Worm (Caenorhabditis elegans) whole organism, L4 larva: ENCODE data around the gene F59F5.7.

Source experiments
- F37D6.2 ChIP-seq: sonication (generic microtip); optimal IDR thresholded peaks from 2 replicates; lab custom pipeline; 2016; ENCODE audit warnings: mild to moderate bottlenecking, missing genetic modification characterization, missing compliant biosample characterization
- F44E2.7 ChIP-seq: fragments of 200-800 bp; sonication (Bioruptor generic); IDR thresholded peaks from 2 replicates; pipeline ENCODE4 v2.1.2; 2022; ENCODE audit warnings: missing genetic modification characterization, missing compliant biosample characterization
- F49E8.2 ChIP-seq: sonication (generic microtip); optimal IDR thresholded peaks from 2 replicates; lab custom pipeline; 2016; ENCODE audit warnings: missing compliant biosample characterization, mild to moderate bottlenecking, missing genetic modification characterization, borderline replicate concordance
- aha-1 ChIP-seq: fragments of 150-350 bp; peaks from one replicate; lab custom pipeline; 2014; ENCODE audit warnings: missing biosample characterization, missing genetic modification characterization
- aly-2 ChIP-seq: sonication (generic microtip); optimal IDR thresholded peaks from 2 replicates; lab custom pipeline; 2018; ENCODE audit warnings: missing biosample characterization, missing genetic modification characterization
- arid-1 ChIP-seq: fragments of 200-800 bp; sonication (Bioruptor generic); conservative IDR thresholded peaks from 2 replicates; pipeline ENCODE4 v1.3.6; 2022; ENCODE audit warnings: missing genetic modification reagents, missing genetic modification characterization, missing compliant biosample characterization
- ces-1 ChIP-seq: fragments of 150-350 bp; sonication (generic microtip); optimal IDR thresholded peaks from 4 replicates; lab custom pipeline; 2014; ENCODE audit warnings: missing biosample characterization, missing genetic modification reagents, missing genetic modification characterization
- cey-2 ChIP-seq: sonication (generic microtip); optimal IDR thresholded peaks from 3 replicates; lab custom pipeline; 2017; ENCODE audit warnings: missing genetic modification characterization, mild to moderate bottlenecking, missing compliant biosample characterization, antibody characterized with exemption, borderline replicate concordance; ENCODE audit not compliant: insufficient read depth
- ctbp-1 ChIP-seq: fragments of 200-800 bp; sonication (Bioruptor generic); IDR thresholded peaks from 2 replicates; pipeline ENCODE4 v1.3.6; 2022; ENCODE audit warnings: missing genetic modification reagents, missing genetic modification characterization, missing compliant biosample characterization
- daf-19 ChIP-seq: fragments of 200-800 bp; sonication (Bioruptor generic); conservative IDR thresholded peaks from 2 replicates; pipeline ENCODE4 v1.3.6; 2022; ENCODE audit warnings: missing genetic modification characterization, missing compliant biosample characterization
- fkh-10 ChIP-seq: fragments of 150-350 bp; optimal IDR thresholded peaks from 2 replicates; lab custom pipeline; 2014; ENCODE audit warnings: missing biosample characterization, missing genetic modification reagents, missing genetic modification characterization
- hlh-30 ChIP-seq: sonication (generic microtip); optimal IDR thresholded peaks from 2 replicates; lab custom pipeline; 2017; ENCODE audit warnings: antibody characterized with exemption, mild to moderate bottlenecking, missing genetic modification characterization, missing compliant biosample characterization; ENCODE audit not compliant: insufficient read depth
- hmg-1.1 ChIP-seq: fragments of 200-800 bp; sonication (Bioruptor generic); IDR thresholded peaks from 2 replicates; pipeline ENCODE4 v1.3.6; 2022; ENCODE audit warnings: missing genetic modification reagents, missing genetic modification characterization, missing compliant biosample characterization
- lin-1 ChIP-seq: fragments of 200-800 bp; sonication (Bioruptor generic); IDR thresholded peaks from 2 replicates; pipeline ENCODE4 v1.3.6; 2022; ENCODE audit warnings: missing genetic modification reagents, missing genetic modification characterization, missing compliant biosample characterization
- madf-9 ChIP-seq: fragments of 200-800 bp; sonication (Bioruptor generic); conservative IDR thresholded peaks from 2 replicates; pipeline ENCODE4 v1.3.6; 2022; ENCODE audit warnings: missing genetic modification reagents, missing genetic modification characterization, missing compliant biosample characterization
- mdl-1 ChIP-seq, 2 experiments: fragments of 150-350 bp in 1 of 2; sonication (generic microtip) in 1 of 2; optimal IDR thresholded peaks; 2 replicates each; lab custom pipeline; 2014 to 2017; ENCODE audit warnings: missing biosample characterization in 2 of 2, missing genetic modification characterization in 2 of 2
- nhr-102 ChIP-seq: sonication (generic microtip); optimal IDR thresholded peaks from 2 replicates; lab custom pipeline; 2016; ENCODE audit warnings: mild to moderate bottlenecking, missing genetic modification characterization, moderate library complexity, missing compliant biosample characterization
- nhr-25 ChIP-seq: sonication (generic microtip); optimal IDR thresholded peaks from 2 replicates; lab custom pipeline; 2017; ENCODE audit warnings: missing genetic modification characterization, mild to moderate bottlenecking, missing compliant biosample characterization, antibody characterized with exemption, moderate library complexity, borderline replicate concordance; ENCODE audit not compliant: insufficient read depth
- nhr-28 ChIP-seq: fragments of 150-350 bp; optimal IDR thresholded peaks from 2 replicates; lab custom pipeline; 2014; ENCODE audit warnings: missing biosample characterization, missing genetic modification characterization
- nhr-41 ChIP-seq: fragments of 200-800 bp; sonication (Bioruptor generic); IDR thresholded peaks from 2 replicates; pipeline ENCODE4 v1.3.6; 2022; ENCODE audit warnings: missing genetic modification reagents, missing genetic modification characterization, missing compliant biosample characterization
- nhr-6 ChIP-seq: fragments of 150-350 bp; optimal IDR thresholded peaks from 2 replicates; lab custom pipeline; 2014; ENCODE audit warnings: missing biosample characterization, missing genetic modification characterization
- pha-4 ChIP-seq, 2 experiments: fragments of 150-350 bp in 1 of 2; fragments of 200-800 bp in 1 of 2; sonication (Bioruptor generic) in 1 of 2; IDR thresholded peaks in 1 of 2; optimal IDR thresholded peaks in 1 of 2; 2 replicates each; pipeline versions ENCODE4 v1.3.6 to Lab custom; 2014 to 2022; ENCODE audit warnings: missing genetic modification characterization in 2 of 2, missing genetic modification reagents in 2 of 2, missing biosample characterization in 1 of 2, missing compliant biosample characterization in 1 of 2
- php-3 ChIP-seq: fragments of 200-800 bp; sonication (Bioruptor generic); IDR thresholded peaks from 2 replicates; pipeline ENCODE4 v1.3.6; 2022; ENCODE audit warnings: missing genetic modification reagents, missing genetic modification characterization, missing compliant biosample characterization
- rbr-2 ChIP-seq: sonication (generic microtip); optimal IDR thresholded peaks from 2 replicates; lab custom pipeline; 2016; ENCODE audit warnings: missing genotype, missing genetic modification characterization, missing compliant biosample characterization
- saeg-2 ChIP-seq: fragments of 200-800 bp; sonication (Bioruptor generic); IDR thresholded peaks from 2 replicates; pipeline ENCODE4 v1.3.6; 2022; ENCODE audit warnings: missing genetic modification reagents, missing genetic modification characterization, missing compliant biosample characterization
- snpc-4 ChIP-seq: fragments of 150-350 bp; optimal IDR thresholded peaks from 2 replicates; lab custom pipeline; 2014; ENCODE audit warnings: missing biosample characterization, missing genetic modification characterization
- tag-97 ChIP-seq: fragments of 200-800 bp; sonication (Bioruptor generic); IDR thresholded peaks from 2 replicates; pipeline ENCODE4 v1.3.6; 2022; ENCODE audit warnings: missing genetic modification characterization, missing compliant biosample characterization
- tra-1 ChIP-seq: fragments of 200-800 bp; sonication (Bioruptor generic); IDR thresholded peaks from 2 replicates; pipeline ENCODE4 v1.3.6; 2022; ENCODE audit warnings: missing genetic modification reagents, missing genetic modification characterization, missing compliant biosample characterization
- unc-62 ChIP-seq, 3 experiments: fragments of 150-350 bp in 1 of 3; sonication (generic microtip); optimal IDR thresholded peaks in 2 of 3; peaks in 1 of 3; 1 replicate in 1 of 3; 2 replicates in 2 of 3; lab custom pipeline; 2014 to 2017; ENCODE audit warnings: missing biosample characterization in 3 of 3, missing genetic modification characterization in 3 of 3, missing genetic modification reagents in 3 of 3, missing genotype in 1 of 3
- zfp-2 ChIP-seq: sonication (generic microtip); optimal IDR thresholded peaks from 2 replicates; lab custom pipeline; 2016; ENCODE audit warnings: mild to moderate bottlenecking, missing genetic modification characterization, missing compliant biosample characterization
- zip-2 ChIP-seq: fragments of 150-350 bp; optimal IDR thresholded peaks from 2 replicates; lab custom pipeline; 2014; ENCODE audit warnings: missing biosample characterization, missing genetic modification characterization
- ztf-11 ChIP-seq: fragments of 150-350 bp; optimal IDR thresholded peaks from 2 replicates; lab custom pipeline; 2014; ENCODE audit warnings: missing biosample characterization, missing genetic modification characterization

F59F5.7 gene

DNA sequence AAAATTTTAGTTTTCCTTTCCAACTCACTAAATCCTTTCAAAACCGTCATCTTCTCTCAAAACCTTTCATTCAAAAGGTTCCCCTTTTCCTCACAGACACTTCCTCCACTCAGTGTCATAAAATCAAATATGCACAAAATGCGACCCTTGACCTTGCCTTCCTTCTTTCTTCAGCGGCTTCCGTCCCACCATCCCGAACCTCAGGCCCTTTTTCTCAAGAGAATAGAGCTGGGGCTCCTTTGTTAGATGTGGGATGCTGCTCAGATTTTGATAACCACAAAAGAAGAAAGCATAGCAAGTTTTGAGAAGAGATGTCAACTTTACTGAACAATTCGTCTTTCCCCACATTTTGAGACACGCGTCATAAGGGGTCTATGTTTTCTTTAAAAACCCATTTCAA lies 31.5 kb downstream of the F59F5.7 start:
- TF ChIP-seq mdl-1 (tag; optimal IDR thresholded peaks at IDR 0.05; lab: Kevin White, UChicago): no peak
- no peak for TF ChIP-seq snpc-4 (tag; lab: Kevin White, UChicago)
- TF ChIP-seq, all 104 proteins: peak for 0

DNA sequence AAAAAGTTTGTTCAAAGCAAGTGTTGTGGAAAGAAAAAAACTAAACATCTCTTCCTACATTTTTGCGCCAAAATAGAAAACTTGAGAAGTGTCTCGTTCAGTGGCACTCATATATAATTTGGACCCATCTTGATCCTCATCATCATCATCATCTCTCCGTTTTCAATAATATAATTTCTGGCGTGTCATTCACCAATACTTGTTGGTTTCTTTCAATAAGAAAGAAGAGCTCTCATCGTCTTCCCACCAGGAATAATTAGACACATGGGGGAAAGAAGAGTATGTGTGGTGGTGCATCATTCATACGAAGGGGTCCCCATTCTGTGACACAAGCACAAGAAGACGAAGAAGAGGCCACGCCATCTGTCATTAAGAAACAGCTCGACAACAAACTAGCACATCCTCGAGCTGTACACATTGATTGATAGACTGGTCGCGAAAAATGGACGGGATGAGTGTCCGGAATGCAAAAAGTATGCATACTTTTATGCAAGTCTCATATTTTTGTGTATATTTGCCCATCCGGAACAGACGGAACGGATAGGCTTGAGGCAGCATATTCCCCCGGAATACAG lies 32.0 kb downstream of the F59F5.7 start:
- no peak for TF ChIP-seq pha-4 (GFP tag; IDR thresholded peaks at IDR 0.05; lab: Robert Waterston, UW)
- TF ChIP-seq pha-4 (tag; optimal IDR thresholded peaks at IDR 0.05; lab: Kevin White, UChicago): no peak
- no peak for TF ChIP-seq nhr-28 (tag; lab: Kevin White, UChicago)
- no peak for TF ChIP-seq nhr-41 (GFP tag; lab: Robert Waterston, UW)
- TF ChIP-seq nhr-102 (tag; lab: Kevin White, UChicago): no peak
- TF ChIP-seq ztf-11: no peak
- peak in 1 of 2 experiments; percentile 41 for TF ChIP-seq unc-62 (GFP tag; optimal IDR thresholded peaks at IDR 0.05 in 1 of 2; lab: Kevin White, UChicago)
- no peak for TF ChIP-seq unc-62 (tag; optimal IDR thresholded peaks at IDR 0.05; lab: Kevin White, UChicago)
- TF ChIP-seq php-3 (GFP tag; lab: Robert Waterston, UW): 0 out of 2 replicates have a peak, but pooled peaks have one; percentile 26
- no peak for TF ChIP-seq nhr-6
- TF ChIP-seq, all 104 proteins: peak for 2

DNA sequence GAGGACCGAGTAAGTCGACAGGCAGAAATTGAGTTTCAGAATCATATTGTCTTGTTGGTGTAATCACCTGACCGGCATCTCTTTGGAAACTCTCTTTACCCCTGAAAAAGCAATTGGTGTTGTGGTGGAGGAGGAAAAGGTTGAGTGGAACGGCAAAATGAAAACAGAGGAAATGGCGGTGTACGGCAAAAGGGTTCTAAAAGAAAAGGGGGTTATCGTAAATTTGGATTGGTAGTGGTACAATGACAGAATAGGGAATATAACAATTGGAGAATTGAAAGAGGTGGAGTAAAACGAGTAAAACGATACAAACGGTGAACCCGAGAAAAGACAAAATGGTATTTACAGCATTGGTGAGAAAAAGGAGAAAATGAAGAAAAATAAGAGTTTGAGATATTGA lies 33.9 kb downstream of the F59F5.7 start, which contains the start of gene sdn-1:
Gene sdn-1 (minus strand): TSS at position 101 of the 400 bp plus-strand sequence.
- no peak for TF ChIP-seq F44E2.7 (GFP tag; lab: Robert Waterston, UW)
- no peak for TF ChIP-seq aly-2 (tag; lab: Kevin White, UChicago)
- TF ChIP-seq aha-1 (tag; lab: Kevin White, UChicago): peak; percentile 38

DNA sequence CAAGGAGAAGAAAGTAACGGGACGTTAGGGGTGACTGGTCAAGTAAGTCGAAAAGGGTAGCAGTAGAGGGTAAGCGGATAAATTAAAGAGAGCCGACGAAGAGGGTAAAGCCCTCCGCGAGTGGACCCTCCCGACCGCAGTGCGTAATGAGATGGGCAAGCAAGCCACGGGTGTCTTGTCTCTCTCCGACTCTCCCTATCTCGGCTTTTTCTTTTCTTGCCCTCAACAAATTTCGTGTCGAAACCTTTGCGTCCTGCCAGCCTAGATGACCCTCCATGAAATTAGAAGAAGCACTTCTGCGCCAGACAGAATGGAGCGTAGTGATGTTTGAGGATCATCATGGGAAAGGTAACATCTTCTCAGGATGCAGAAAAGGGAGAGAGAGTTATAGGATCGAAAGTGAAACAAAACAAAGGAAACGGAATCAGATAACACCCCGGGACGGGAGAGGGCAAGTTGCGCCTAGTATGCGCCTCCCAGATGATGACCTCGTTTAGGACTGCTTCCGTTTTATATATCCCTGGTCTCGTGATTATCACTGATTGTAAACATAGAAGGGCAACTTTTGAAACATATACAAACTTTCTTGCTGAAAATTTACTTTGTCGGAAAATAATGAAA lies 34.6 kb downstream of the F59F5.7 start:
- TF ChIP-seq tag-97 (GFP tag; lab: Robert Waterston, UW): 0 out of 2 replicates have a peak, but pooled peaks have one; percentile 48
- TF ChIP-seq daf-19 (GFP tag; lab: Robert Waterston, UW): no peak
- no peak for TF ChIP-seq saeg-2 (GFP tag; lab: Robert Waterston, UW)
- TF ChIP-seq fkh-10: peak; percentile 3
- TF ChIP-seq unc-62 (GFP tag; optimal IDR thresholded peaks at IDR 0.05 in 1 of 2; lab: Kevin White, UChicago): peak in 1 of 2 experiments; percentile 81
- TF ChIP-seq unc-62 (tag; optimal IDR thresholded peaks at IDR 0.05; lab: Kevin White, UChicago): no peak
- peak; percentile 93 for TF ChIP-seq aha-1 (tag; lab: Kevin White, UChicago)
- no peak for TF ChIP-seq F49E8.2 (tag; lab: Kevin White, UChicago)
- peak; percentile 44 for TF ChIP-seq hlh-30

DNA sequence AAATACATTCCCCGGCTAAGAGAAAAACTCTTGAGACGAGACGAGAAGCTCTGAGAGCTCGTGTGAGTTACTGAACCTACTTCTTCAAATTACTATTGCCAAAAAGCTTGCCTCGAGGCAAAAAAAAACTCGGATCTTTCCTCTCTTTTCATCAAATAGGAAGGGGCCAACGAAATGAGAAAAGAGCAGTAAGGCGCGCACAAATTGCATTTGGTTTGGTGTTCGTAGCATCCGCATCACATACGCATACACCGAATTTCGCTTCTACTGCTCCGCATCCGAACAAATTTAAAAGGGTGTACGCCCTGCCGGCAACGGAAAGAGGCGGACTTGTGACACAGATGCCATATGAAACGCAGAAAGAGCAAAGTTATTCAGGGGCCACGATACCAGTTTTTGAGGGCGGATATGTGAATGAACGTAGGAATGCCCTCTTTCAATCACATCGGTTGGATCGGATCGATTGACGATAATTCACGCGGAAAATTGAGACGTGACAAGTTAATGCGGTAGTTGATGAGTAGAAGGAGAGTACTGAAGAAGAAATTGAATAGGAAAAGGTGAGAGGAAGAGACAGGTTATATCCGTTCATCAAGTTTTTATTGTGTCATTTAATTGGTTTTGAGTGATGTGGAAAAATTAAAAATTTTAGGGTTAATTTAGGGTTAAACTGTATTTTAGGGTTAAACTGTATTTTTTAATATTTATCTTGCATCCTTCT lies 35.6 kb downstream of the F59F5.7 start:
- TF ChIP-seq lin-1 (no peak), nhr-25 (tag; lab: Kevin White, UChicago) (no peak), cey-2 (no peak), unc-62 (GFP tag; optimal IDR thresholded peaks at IDR 0.05 in 1 of 2; lab: Kevin White, UChicago) (peak in 1 of 2 experiments; percentile 60), unc-62 (tag; optimal IDR thresholded peaks at IDR 0.05; lab: Kevin White, UChicago) (no peak), zfp-2 (tag; lab: Kevin White, UChicago) (no peak), ctbp-1 (peak; percentile 53; the same call in 1 of the 2 replicates), ces-1 (GFP tag; lab: Kevin White, UChicago) (peak; percentile 44), madf-9 (GFP tag; lab: Robert Waterston, UW) (no peak), fkh-10 (peak; percentile 50), arid-1 (no peak), zip-2 (tag; lab: Kevin White, UChicago) (no peak), hmg-1.1 (GFP tag; lab: Robert Waterston, UW) (no peak), tra-1 (GFP tag; lab: Robert Waterston, UW) (no peak), F37D6.2 (tag; lab: Kevin White, UChicago) (no peak), hlh-30 (peak; percentile 17), rbr-2 (tag; lab: Kevin White, UChicago) (no peak)
